Worm (Caenorhabditis elegans) whole organism, L3 larva: ENCODE data around the gene srw-56.

ENCODE experiments used
- ama-1 ChIP-seq: fragments of 150-350 bp; optimal IDR thresholded peaks from 2 replicates; lab custom pipeline; 2018
- ceh-16 ChIP-seq: sonication (generic microtip); optimal IDR thresholded peaks from 2 replicates; lab custom pipeline; 2017; ENCODE audit warnings: missing biosample characterization, missing genetic modification characterization
- ceh-82 ChIP-seq: fragments of 150-350 bp; optimal IDR thresholded peaks from 2 replicates; lab custom pipeline; 2014; ENCODE audit warnings: missing biosample characterization, missing genetic modification characterization
- fos-1 ChIP-seq: fragments of 150-350 bp; optimal IDR thresholded peaks from 2 replicates; lab custom pipeline; 2014; ENCODE audit warnings: missing biosample characterization, missing genetic modification characterization
- jun-1 ChIP-seq: fragments of 150-350 bp; optimal IDR thresholded peaks from 2 replicates; lab custom pipeline; 2014; ENCODE audit warnings: missing biosample characterization, missing genetic modification reagents, missing genetic modification characterization
- lsy-12 ChIP-seq: sonication (generic microtip); optimal IDR thresholded peaks from 2 replicates; lab custom pipeline; 2016; ENCODE audit warnings: mild to moderate bottlenecking, missing genetic modification characterization, missing compliant biosample characterization
- nhr-28 ChIP-seq: fragments of 150-350 bp; optimal IDR thresholded peaks from 2 replicates; lab custom pipeline; 2014; ENCODE audit warnings: missing biosample characterization, missing genetic modification characterization
- nhr-76 ChIP-seq: fragments of 150-350 bp; sonication (generic microtip); optimal IDR thresholded peaks from 5 replicates; lab custom pipeline; 2014; ENCODE audit warnings: missing biosample characterization, missing genetic modification characterization
- snpc-4 ChIP-seq: fragments of 150-350 bp; optimal IDR thresholded peaks from 2 replicates; lab custom pipeline; 2014; ENCODE audit warnings: missing biosample characterization, missing genetic modification characterization
- unc-39 ChIP-seq: sonication (generic microtip); optimal IDR thresholded peaks from 4 replicates; lab custom pipeline; 2017; ENCODE audit warnings: missing biosample characterization, missing genetic modification characterization

DNA sequence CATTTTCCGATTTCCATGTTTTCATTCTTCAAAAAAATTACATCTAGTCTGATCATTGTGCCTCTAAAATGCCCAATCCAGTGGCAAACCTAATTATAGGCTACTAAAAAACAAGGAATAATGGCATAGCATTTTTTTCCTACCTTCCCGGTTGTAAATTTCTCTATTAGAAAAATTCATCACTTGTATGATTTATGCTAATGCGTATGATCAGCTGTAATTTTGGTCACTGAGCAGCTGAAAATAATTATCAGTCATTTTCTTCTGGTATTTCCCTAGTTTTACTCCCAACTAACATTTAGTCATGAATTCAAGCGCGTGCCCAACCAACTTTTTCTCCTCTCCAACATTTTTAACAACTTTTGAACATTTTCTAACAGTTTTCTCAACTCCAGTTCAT is 2.8 kb upstream of the srw-56 start, which contains the start of gene srh-186:
- TF ChIP-seq ceh-16 (tag; lab: Kevin White, UChicago) (no peak), nhr-76 (tag; lab: Kevin White, UChicago) (no peak), nhr-28 (tag; lab: Kevin White, UChicago) (no peak), lsy-12 (no peak), ama-1 (no peak), unc-39 (tag; lab: Kevin White, UChicago) (no peak), snpc-4 (tag; lab: Kevin White, UChicago) (no peak), ceh-82 (tag; lab: Kevin White, UChicago) (no peak), fos-1 (tag; lab: Kevin White, UChicago) (no peak), jun-1 (tag; lab: Kevin White, UChicago) (no peak)
